Worm (Caenorhabditis elegans) whole organism, L1 larva: Measurements from ENCODE around the gene H10E21.4.
A peak's percentile ranks its signal among the peaks of the same experiment; 100 is the strongest.

Experiments
- C16A3.4 ChIP-seq: fragments of 150-350 bp; optimal IDR thresholded peaks from 2 replicates; lab custom pipeline; 2014; ENCODE audit warnings: missing biosample characterization, missing genetic modification characterization
- C34B4.2 ChIP-seq: sonication (generic microtip); optimal IDR thresholded peaks from 2 replicates; lab custom pipeline; 2017; ENCODE audit warnings: mild to moderate bottlenecking, missing genetic modification characterization, missing compliant biosample characterization
- aha-1 ChIP-seq: fragments of 150-350 bp; optimal IDR thresholded peaks from 2 replicates; lab custom pipeline; 2014; ENCODE audit warnings: missing biosample characterization, missing genetic modification characterization
- alr-1 ChIP-seq: fragments of 200-800 bp; sonication (Bioruptor generic); optimal IDR thresholded peaks from 2 replicates; lab custom pipeline; 2018; ENCODE audit warnings: borderline replicate concordance, mild to moderate bottlenecking, missing genetic modification characterization, missing compliant biosample characterization
- blmp-1 ChIP-seq: fragments of 150-350 bp; optimal IDR thresholded peaks from 2 replicates; lab custom pipeline; 2014; ENCODE audit warnings: missing biosample characterization, missing genetic modification characterization
- ceh-8 ChIP-seq: fragments of 200-800 bp; sonication (Bioruptor generic); optimal IDR thresholded peaks from 2 replicates; lab custom pipeline; 2018; ENCODE audit warnings: mild to moderate bottlenecking, missing genetic modification characterization, moderate library complexity, missing compliant biosample characterization
- ceh-82 ChIP-seq, 3 experiments: fragments of 150-350 bp in 1 of 3; sonication (generic microtip) in 2 of 3; optimal IDR thresholded peaks; 2 replicates each; lab custom pipeline; 2014 to 2017; ENCODE audit warnings: missing biosample characterization in 3 of 3, missing genetic modification characterization in 3 of 3
- ceh-88 ChIP-seq: fragments of 200-800 bp; sonication (Bioruptor generic); IDR thresholded peaks from 2 replicates; pipeline ENCODE4 v1.3.6; 2022; ENCODE audit warnings: missing genetic modification characterization, missing compliant biosample characterization
- dpl-1 ChIP-seq, 3 experiments: fragments of 150-350 bp in 2 of 3; sonication (generic microtip) in 1 of 3; optimal IDR thresholded peaks; 2 replicates each; lab custom pipeline; 2014 to 2017; ENCODE audit warnings: missing biosample characterization in 3 of 3, missing genetic modification characterization in 3 of 3, missing genetic modification reagents in 3 of 3
- dsc-1 ChIP-seq: sonication (generic microtip); optimal IDR thresholded peaks from 2 replicates; lab custom pipeline; 2016; ENCODE audit warnings: mild to moderate bottlenecking, missing genetic modification characterization, missing compliant biosample characterization
- efl-1 ChIP-seq, 4 experiments: fragments of 150-350 bp; optimal IDR thresholded peaks in 3 of 4; peaks in 1 of 4; 1 replicate in 1 of 4; 2 replicates in 3 of 4; lab custom pipeline; 2014; ENCODE audit warnings: missing biosample characterization in 2 of 4, missing genetic modification characterization in 2 of 4, missing genetic modification reagents in 2 of 4
- efl-3 ChIP-seq: fragments of 200-800 bp; sonication (Bioruptor generic); optimal IDR thresholded peaks from 2 replicates; lab custom pipeline; 2018; ENCODE audit warnings: mild to moderate bottlenecking, missing genetic modification characterization, missing compliant biosample characterization
- egl-13 ChIP-seq: sonication (generic microtip); optimal IDR thresholded peaks from 2 replicates; lab custom pipeline; 2016; ENCODE audit warnings: missing genotype, missing genetic modification reagents, missing genetic modification characterization, missing compliant biosample characterization
- egl-27 ChIP-seq, 2 experiments: fragments of 150-350 bp in 1 of 2; sonication (generic microtip); optimal IDR thresholded peaks; 3 replicates each; lab custom pipeline; 2017 to 2018; ENCODE audit warnings: missing biosample characterization in 2 of 2, missing genetic modification characterization in 2 of 2, missing genetic modification reagents in 2 of 2
- elt-2 ChIP-seq: sonication (generic microtip); optimal IDR thresholded peaks from 2 replicates; lab custom pipeline; 2016; ENCODE audit warnings: missing genetic modification characterization, mild to moderate bottlenecking, inconsistent platforms, missing compliant biosample characterization, missing genetic modification reagents
- elt-3 ChIP-seq, 6 experiments: fragments of 150-350 bp in 1 of 6; sonication (generic microtip); optimal IDR thresholded peaks; 2 replicates each; lab custom pipeline; 2017 to 2018; ENCODE audit warnings: missing biosample characterization in 6 of 6, missing genetic modification characterization in 6 of 6, inconsistent platforms in 1 of 6
- fkh-4 ChIP-seq: sonication (generic microtip); optimal IDR thresholded peaks from 2 replicates; lab custom pipeline; 2016; ENCODE audit warnings: missing compliant biosample characterization, missing genetic modification characterization, borderline replicate concordance
- fos-1 ChIP-seq: fragments of 150-350 bp; optimal IDR thresholded peaks from 2 replicates; lab custom pipeline; 2014; ENCODE audit warnings: missing biosample characterization, missing genetic modification characterization
- hlh-17 ChIP-seq: fragments of 200-800 bp; sonication (Bioruptor generic); optimal IDR thresholded peaks from 2 replicates; lab custom pipeline; 2018; ENCODE audit warnings: missing genetic modification characterization, mild to moderate bottlenecking, missing compliant biosample characterization, moderate library complexity, borderline replicate concordance
- hpl-2 ChIP-seq: fragments of 150-350 bp; optimal IDR thresholded peaks from 2 replicates; lab custom pipeline; 2014; ENCODE audit warnings: missing biosample characterization, missing genetic modification reagents, missing genetic modification characterization
- isw-1 ChIP-seq: fragments of 200-800 bp; sonication (Bioruptor generic); IDR thresholded peaks from 2 replicates; pipeline ENCODE4 v1.3.6; 2022; ENCODE audit warnings: missing genetic modification characterization, missing compliant biosample characterization
- lin-13 ChIP-seq: fragments of 150-350 bp; optimal IDR thresholded peaks from 2 replicates; lab custom pipeline; 2014; ENCODE audit warnings: missing biosample characterization, missing genetic modification reagents, missing genetic modification characterization
- lin-14 ChIP-seq: fragments of 200-800 bp; sonication (Bioruptor generic); optimal IDR thresholded peaks from 2 replicates; lab custom pipeline; 2018; ENCODE audit warnings: mild to moderate bottlenecking, missing genetic modification characterization, moderate library complexity, missing compliant biosample characterization
- lin-15B ChIP-seq: fragments of 150-350 bp; sonication (generic microtip); optimal IDR thresholded peaks from 3 replicates; lab custom pipeline; 2014; ENCODE audit warnings: missing biosample characterization, missing genetic modification characterization
- lin-35 ChIP-seq, 2 experiments: fragments of 150-350 bp; optimal IDR thresholded peaks; 2 replicates each; lab custom pipeline; 2014; ENCODE audit warnings: missing biosample characterization in 2 of 2, missing genetic modification characterization in 2 of 2, missing genetic modification reagents in 2 of 2
- lir-3 ChIP-seq: sonication (generic microtip); optimal IDR thresholded peaks from 2 replicates; lab custom pipeline; 2016; ENCODE audit warnings: mild to moderate bottlenecking, missing genetic modification characterization, moderate library complexity, missing compliant biosample characterization; ENCODE audit not compliant: poor library complexity
- mef-2 ChIP-seq: fragments of 150-350 bp; optimal IDR thresholded peaks from 2 replicates; lab custom pipeline; 2014; ENCODE audit warnings: missing biosample characterization, missing genetic modification characterization
- mep-1 ChIP-seq: fragments of 150-350 bp; optimal IDR thresholded peaks from 2 replicates; lab custom pipeline; 2014; ENCODE audit warnings: missing biosample characterization, missing genetic modification characterization
- nhr-19 ChIP-seq: fragments of 200-800 bp; sonication (Bioruptor generic); conservative IDR thresholded peaks from 2 replicates; pipeline ENCODE4 v1.3.6; 2022; ENCODE audit warnings: missing genetic modification characterization, missing compliant biosample characterization
- nhr-20 ChIP-seq: sonication (generic microtip); optimal IDR thresholded peaks from 2 replicates; lab custom pipeline; 2016; ENCODE audit warnings: mild to moderate bottlenecking, missing genetic modification characterization, missing compliant biosample characterization
- nhr-28 ChIP-seq: fragments of 150-350 bp; optimal IDR thresholded peaks from 2 replicates; lab custom pipeline; 2014; ENCODE audit warnings: missing biosample characterization, missing genetic modification characterization
- nhr-47 ChIP-seq: sonication (generic microtip); optimal IDR thresholded peaks from 2 replicates; lab custom pipeline; 2016; ENCODE audit warnings: mild to moderate bottlenecking, missing genetic modification characterization, moderate library complexity, missing compliant biosample characterization
- nhr-71 ChIP-seq: sonication (generic microtip); optimal IDR thresholded peaks from 2 replicates; lab custom pipeline; 2016; ENCODE audit warnings: mild to moderate bottlenecking, missing genetic modification characterization, moderate library complexity, missing compliant biosample characterization
- nhr-84 ChIP-seq: sonication (generic microtip); optimal IDR thresholded peaks from 2 replicates; lab custom pipeline; 2017; ENCODE audit warnings: missing biosample characterization, missing genetic modification characterization
- nhr-85 ChIP-seq: sonication (generic microtip); peaks from one replicate; lab custom pipeline; 2016; ENCODE audit warnings: missing genetic modification characterization, inconsistent platforms, missing compliant biosample characterization
- nhr-90 ChIP-seq: sonication (generic microtip); optimal IDR thresholded peaks from 2 replicates; lab custom pipeline; 2016; ENCODE audit warnings: mild to moderate bottlenecking, missing genetic modification characterization, missing compliant biosample characterization; ENCODE audit not compliant: poor library complexity
- pag-3 ChIP-seq: sonication (generic microtip); optimal IDR thresholded peaks from 2 replicates; lab custom pipeline; 2017; ENCODE audit warnings: missing genetic modification characterization, mild to moderate bottlenecking, missing compliant biosample characterization, antibody characterized with exemption, borderline replicate concordance; ENCODE audit not compliant: insufficient read depth
- pax-3 ChIP-seq: fragments of 200-800 bp; sonication (Bioruptor generic); optimal IDR thresholded peaks from 2 replicates; lab custom pipeline; 2018; ENCODE audit warnings: mild to moderate bottlenecking, missing genetic modification characterization, moderate library complexity, missing compliant biosample characterization
- rnt-1 ChIP-seq: sonication (generic microtip); optimal IDR thresholded peaks from 2 replicates; lab custom pipeline; 2016; ENCODE audit warnings: mild to moderate bottlenecking, missing genetic modification characterization, moderate library complexity, missing compliant biosample characterization
- skn-1 ChIP-seq: fragments of 150-350 bp; optimal IDR thresholded peaks from 2 replicates; lab custom pipeline; 2014; ENCODE audit warnings: missing biosample characterization, missing genetic modification characterization
- snpc-4 ChIP-seq: fragments of 150-350 bp; optimal IDR thresholded peaks from 2 replicates; lab custom pipeline; 2014; ENCODE audit warnings: missing biosample characterization, missing genetic modification characterization
- snu-23 ChIP-seq: sonication (generic microtip); optimal IDR thresholded peaks from 2 replicates; lab custom pipeline; 2016; ENCODE audit warnings: missing genetic modification characterization, missing compliant biosample characterization
- swsn-7 ChIP-seq: sonication (generic microtip); optimal IDR thresholded peaks from 2 replicates; lab custom pipeline; 2016; ENCODE audit warnings: missing genetic modification characterization, missing compliant biosample characterization
- unc-30 ChIP-seq: sonication (generic microtip); optimal IDR thresholded peaks from 2 replicates; lab custom pipeline; 2017; ENCODE audit warnings: missing biosample characterization, missing genetic modification characterization
- unc-86 ChIP-seq: sonication (generic microtip); optimal IDR thresholded peaks from 2 replicates; lab custom pipeline; 2016; ENCODE audit warnings: missing genetic modification characterization, missing compliant biosample characterization
- unc-98 ChIP-seq: fragments of 200-800 bp; sonication (Bioruptor generic); IDR thresholded peaks from 2 replicates; pipeline ENCODE4 v1.3.6; 2022; ENCODE audit warnings: missing genetic modification characterization, missing compliant biosample characterization
- xbp-1 ChIP-seq: sonication (generic microtip); optimal IDR thresholded peaks from 2 replicates; lab custom pipeline; 2016; ENCODE audit warnings: missing genetic modification characterization, missing compliant biosample characterization

The H10E21.4 gene

ce11 chrIII:15224-15822 lies 4.2 kb downstream of the H10E21.4 start, which contains the start of gene H10E21.1 (continued):
- TF ChIP-seq nhr-90 (tag; lab: Kevin White, UChicago), result peak; percentile 9
- no peak for TF ChIP-seq unc-86 (tag; lab: Kevin White, UChicago)
- no peak for TF ChIP-seq pax-3 (tag; lab: Kevin White, UChicago)
- TF ChIP-seq nhr-84, result no peak
- TF ChIP-seq hpl-2 (GFP tag; lab: Kevin White, UChicago), result no peak
- peak; percentile 43 for TF ChIP-seq nhr-20 (tag; lab: Kevin White, UChicago)

- TF ChIP-seq snu-23 (GFP tag; lab: Kevin White, UChicago) (peak; percentile 34), nhr-28 (tag; lab: Kevin White, UChicago) (no peak), lin-13 (GFP tag; lab: Kevin White, UChicago) (no peak), isw-1 (GFP tag; lab: Robert Waterston, UW) (no peak), lin-14 (GFP tag; lab: Kevin White, UChicago) (no peak), nhr-19 (GFP tag; lab: Robert Waterston, UW) (peak; percentile 9; the same call in 1 of the 2 replicates), xbp-1 (no peak), lir-3 (tag; lab: Kevin White, UChicago) (no peak), alr-1 (no peak), mef-2 (tag; lab: Kevin White, UChicago) (no peak), ceh-8 (GFP tag; lab: Kevin White, UChicago) (no peak), efl-1 (optimal IDR thresholded peaks at IDR 0.05; lab: Kevin White, UChicago) (peak in 1 of 2 experiments; percentile 35), efl-1 (GFP tag; optimal IDR thresholded peaks at IDR 0.05 in 1 of 2; lab: Kevin White, UChicago) (peak; percentile 24 to 91), skn-1 (tag; lab: Kevin White, UChicago) (no peak), egl-13 (no peak), unc-30 (tag; lab: Kevin White, UChicago) (no peak), C16A3.4 (no peak), rnt-1 (tag; lab: Kevin White, UChicago) (no peak), elt-3 (tag; optimal IDR thresholded peaks at IDR 0.05; lab: Kevin White, UChicago) (peak; percentile 33 to 92 (median 82)), nhr-90 (tag; lab: Kevin White, UChicago) (peak; percentile 50), nhr-20 (tag; lab: Kevin White, UChicago) (peak; percentile 18), ceh-88 (GFP tag; lab: Robert Waterston, UW) (no peak), pag-3 (tag; lab: Kevin White, UChicago) (no peak), C34B4.2 (tag; lab: Kevin White, UChicago) (no peak), fos-1 (tag; lab: Kevin White, UChicago) (no peak), nhr-71 (tag; lab: Kevin White, UChicago) (peak; percentile 40), elt-2 (peak; percentile 85), dpl-1 (GFP tag; optimal IDR thresholded peaks at IDR 0.05; lab: Kevin White, UChicago) (peak in 2 of 3 experiments; percentile 16 to 43), blmp-1 (tag; lab: Kevin White, UChicago) (peak; percentile 56), dsc-1 (tag; lab: Kevin White, UChicago) (no peak), unc-98 (GFP tag; lab: Robert Waterston, UW) (no peak), lin-35 (GFP tag; optimal IDR thresholded peaks at IDR 0.05; lab: Kevin White, UChicago) (peak in 1 of 2 experiments; percentile 24), hlh-17 (no peak), aha-1 (no peak), mep-1 (tag; lab: Kevin White, UChicago) (peak; percentile 26), ceh-82 (tag; optimal IDR thresholded peaks at IDR 0.05; lab: Kevin White, UChicago) (no peak), egl-27 (tag; optimal IDR thresholded peaks at IDR 0.05; lab: Kevin White, UChicago) (no peak), lin-15B (no peak), fkh-4 (tag; lab: Kevin White, UChicago) (no peak), unc-86 (tag; lab: Kevin White, UChicago) (no peak), efl-3 (no peak), swsn-7 (tag; lab: Kevin White, UChicago) (no peak), nhr-85 (tag; lab: Kevin White, UChicago) (peak; percentile 67), pax-3 (tag; lab: Kevin White, UChicago) (no peak), nhr-47 (tag; lab: Kevin White, UChicago) (no peak), snpc-4 (tag; lab: Kevin White, UChicago) (no peak)
Measured at ce11 chrIII:14671-15070, 4.8 kb downstream of the H10E21.4 start, which contains the start of gene nhr-80. Gene nhr-80 (minus strand): TSS chrIII:14869.
